Worm (Caenorhabditis elegans) whole organism, late embryonic: ENCODE results near the gene F59D12.3.

ENCODE experiments used
- C08G9.2 ChIP-seq: sonication (generic microtip); optimal IDR thresholded peaks from 2 replicates; lab custom pipeline; 2016; ENCODE audit warnings: mild to moderate bottlenecking, missing genetic modification characterization, moderate library complexity, missing compliant biosample characterization
- K02D7.2 ChIP-seq: sonication (generic microtip); optimal IDR thresholded peaks from 2 replicates; lab custom pipeline; 2017; ENCODE audit warnings: mild to moderate bottlenecking, missing genetic modification characterization, missing compliant biosample characterization
- K09A11.1 ChIP-seq: sonication (generic microtip); optimal IDR thresholded peaks from 2 replicates; lab custom pipeline; 2017; ENCODE audit warnings: antibody characterized with exemption, mild to moderate bottlenecking, missing genetic modification characterization, missing compliant biosample characterization; ENCODE audit not compliant: insufficient read depth
- ahr-1 ChIP-seq: sonication (generic microtip); optimal IDR thresholded peaks from 2 replicates; lab custom pipeline; 2016; ENCODE audit warnings: missing genetic modification characterization, missing compliant biosample characterization
- ama-1 ChIP-seq: fragments of 150-350 bp; optimal IDR thresholded peaks from 2 replicates; lab custom pipeline; 2014
- ceh-18 ChIP-seq: sonication (generic microtip); optimal IDR thresholded peaks from 2 replicates; lab custom pipeline; 2016; ENCODE audit warnings: missing genetic modification characterization, missing compliant biosample characterization
- ceh-19 ChIP-seq: fragments of 200-800 bp; sonication (Bioruptor generic); optimal IDR thresholded peaks from 2 replicates; lab custom pipeline; 2018; ENCODE audit warnings: mild to moderate bottlenecking, missing genetic modification characterization, missing compliant biosample characterization
- ceh-2 ChIP-seq: sonication (generic microtip); optimal IDR thresholded peaks from 2 replicates; lab custom pipeline; 2016; ENCODE audit warnings: missing genotype, missing genetic modification characterization, missing compliant biosample characterization
- ceh-22 ChIP-seq: sonication (generic microtip); optimal IDR thresholded peaks from 2 replicates; lab custom pipeline; 2017; ENCODE audit warnings: missing biosample characterization, missing genetic modification characterization
- ceh-30 ChIP-seq: fragments of 150-350 bp; optimal IDR thresholded peaks from 2 replicates; lab custom pipeline; 2014; ENCODE audit warnings: missing biosample characterization, missing genetic modification characterization
- ceh-31 ChIP-seq: sonication (generic microtip); optimal IDR thresholded peaks from 2 replicates; lab custom pipeline; 2016; ENCODE audit warnings: missing genetic modification characterization, missing compliant biosample characterization
- ceh-45 ChIP-seq: fragments of 200-800 bp; sonication (Bioruptor generic); IDR thresholded peaks from 2 replicates; pipeline ENCODE4 v1.3.6; 2022; ENCODE audit warnings: missing genetic modification reagents, missing genetic modification characterization, missing compliant biosample characterization
- ceh-6 ChIP-seq: fragments of 200-800 bp; sonication (Bioruptor generic); optimal IDR thresholded peaks from 2 replicates; lab custom pipeline; 2018; ENCODE audit warnings: mild to moderate bottlenecking, missing genetic modification characterization, missing compliant biosample characterization
- che-1 ChIP-seq: sonication (generic microtip); optimal IDR thresholded peaks from 2 replicates; lab custom pipeline; 2016; ENCODE audit warnings: mild to moderate bottlenecking, missing genetic modification characterization, missing compliant biosample characterization
- elt-2 ChIP-seq: sonication (generic microtip); optimal IDR thresholded peaks from 2 replicates; lab custom pipeline; 2016; ENCODE audit warnings: missing genetic modification reagents, missing genetic modification characterization, missing compliant biosample characterization
- eyg-1 ChIP-seq: sonication (generic microtip); optimal IDR thresholded peaks from 2 replicates; lab custom pipeline; 2016; ENCODE audit warnings: missing genotype, missing genetic modification characterization, missing compliant biosample characterization
- fax-1 ChIP-seq: sonication (generic microtip); optimal IDR thresholded peaks from 2 replicates; lab custom pipeline; 2016; ENCODE audit warnings: missing genotype, missing genetic modification characterization, missing compliant biosample characterization
- fkh-10 ChIP-seq: fragments of 150-350 bp; optimal IDR thresholded peaks from 2 replicates; lab custom pipeline; 2014; ENCODE audit warnings: missing biosample characterization, missing genetic modification reagents, missing genetic modification characterization
- fkh-6 ChIP-seq: sonication (generic microtip); optimal IDR thresholded peaks from 2 replicates; lab custom pipeline; 2016; ENCODE audit warnings: missing genetic modification characterization, missing compliant biosample characterization
- gmeb-2 ChIP-seq: sonication (generic microtip); optimal IDR thresholded peaks from 2 replicates; lab custom pipeline; 2016; ENCODE audit warnings: missing genetic modification characterization, inconsistent platforms, missing compliant biosample characterization
- hlh-13 ChIP-seq: fragments of 200-800 bp; sonication (Bioruptor generic); optimal IDR thresholded peaks from 2 replicates; lab custom pipeline; 2018; ENCODE audit warnings: mild to moderate bottlenecking, missing genetic modification characterization, missing compliant biosample characterization
- hlh-15 ChIP-seq: sonication (generic microtip); optimal IDR thresholded peaks from 2 replicates; lab custom pipeline; 2016; ENCODE audit warnings: missing genetic modification characterization, missing compliant biosample characterization
- hlh-30 ChIP-seq: sonication (generic microtip); optimal IDR thresholded peaks from 2 replicates; lab custom pipeline; 2017; ENCODE audit warnings: antibody characterized with exemption, missing genetic modification characterization, missing compliant biosample characterization; ENCODE audit not compliant: insufficient read depth
- hlh-8 ChIP-seq: sonication (generic microtip); optimal IDR thresholded peaks from 2 replicates; lab custom pipeline; 2016; ENCODE audit warnings: missing genotype, missing genetic modification characterization, missing compliant biosample characterization
- lim-6 ChIP-seq: sonication (generic microtip); optimal IDR thresholded peaks from 2 replicates; lab custom pipeline; 2016; ENCODE audit warnings: missing genetic modification characterization, missing compliant biosample characterization
- mec-3 ChIP-seq: sonication (generic microtip); optimal IDR thresholded peaks from 2 replicates; lab custom pipeline; 2016; ENCODE audit warnings: borderline replicate concordance, missing genetic modification characterization, missing compliant biosample characterization
- nhr-11 ChIP-seq: fragments of 150-350 bp; optimal IDR thresholded peaks from 2 replicates; lab custom pipeline; 2014; ENCODE audit warnings: missing biosample characterization, missing genetic modification characterization
- odd-2 ChIP-seq: sonication (generic microtip); optimal IDR thresholded peaks from 2 replicates; lab custom pipeline; 2017; ENCODE audit warnings: antibody characterized with exemption, mild to moderate bottlenecking, missing genetic modification characterization, missing compliant biosample characterization
- pha-2 ChIP-seq: sonication (generic microtip); optimal IDR thresholded peaks from 2 replicates; lab custom pipeline; 2017; ENCODE audit warnings: mild to moderate bottlenecking, missing genetic modification characterization, missing compliant biosample characterization
- pqm-1 ChIP-seq: sonication (generic microtip); optimal IDR thresholded peaks from 2 replicates; lab custom pipeline; 2016; ENCODE audit warnings: missing genetic modification characterization, missing compliant biosample characterization
- pros-1 ChIP-seq: fragments of 150-350 bp; optimal IDR thresholded peaks from 2 replicates; lab custom pipeline; 2014; ENCODE audit warnings: missing biosample characterization, missing genetic modification reagents, missing genetic modification characterization
- ref-2 ChIP-seq: sonication (generic microtip); optimal IDR thresholded peaks from 2 replicates; lab custom pipeline; 2016; ENCODE audit warnings: missing genetic modification characterization, missing compliant biosample characterization
- rnt-1 ChIP-seq: sonication (generic microtip); optimal IDR thresholded peaks from 2 replicates; lab custom pipeline; 2016; ENCODE audit warnings: missing genetic modification characterization, missing compliant biosample characterization
- sdc-2 ChIP-seq: sonication (generic microtip); optimal IDR thresholded peaks from 2 replicates; lab custom pipeline; 2016; ENCODE audit warnings: missing genotype, missing genetic modification characterization, missing compliant biosample characterization
- sox-2 ChIP-seq: fragments of 200-800 bp; sonication (Bioruptor generic); IDR thresholded peaks from 2 replicates; pipeline ENCODE4 v1.3.6; 2022; ENCODE audit warnings: missing genetic modification reagents, missing genetic modification characterization, missing compliant biosample characterization
- sox-4 ChIP-seq: sonication (generic microtip); optimal IDR thresholded peaks from 2 replicates; lab custom pipeline; 2017; ENCODE audit warnings: mild to moderate bottlenecking, missing genetic modification characterization, inconsistent platforms, missing compliant biosample characterization
- syd-9 ChIP-seq: sonication (generic microtip); optimal IDR thresholded peaks from 2 replicates; lab custom pipeline; 2016; ENCODE audit warnings: mild to moderate bottlenecking, missing genetic modification characterization, moderate library complexity, missing compliant biosample characterization
- tbx-7 ChIP-seq: sonication (generic microtip); optimal IDR thresholded peaks from 2 replicates; lab custom pipeline; 2016; ENCODE audit warnings: missing genotype, missing genetic modification characterization, missing compliant biosample characterization
- unc-3 ChIP-seq, 2 experiments: fragments of 200-800 bp in 1 of 2; sonication (Bioruptor generic) in 1 of 2; sonication (generic microtip) in 1 of 2; conservative IDR thresholded peaks in 1 of 2; optimal IDR thresholded peaks in 1 of 2; 2 replicates each; pipeline versions ENCODE4 v1.3.6 to Lab custom; 2016 to 2022; ENCODE audit warnings: missing compliant biosample characterization in 2 of 2, missing genetic modification characterization in 2 of 2, missing genetic modification reagents in 1 of 2
- unc-55 ChIP-seq: sonication (generic microtip); optimal IDR thresholded peaks from 2 replicates; lab custom pipeline; 2017; ENCODE audit warnings: missing biosample characterization, missing genetic modification reagents, missing genetic modification characterization
- unc-86 ChIP-seq: sonication (generic microtip); optimal IDR thresholded peaks from 2 replicates; lab custom pipeline; 2016; ENCODE audit warnings: missing genetic modification characterization, missing compliant biosample characterization
- ztf-16 ChIP-seq: sonication (generic microtip); optimal IDR thresholded peaks from 2 replicates; lab custom pipeline; 2017; ENCODE audit warnings: missing genetic modification characterization, missing compliant biosample characterization

Gene F59D12.3

ce11 chrX:15630790-15631204 lies 20.0 kb downstream of the F59D12.3 start (continued):
- TF ChIP-seq elt-2 (no peak), hlh-15 (tag; lab: Kevin White, UChicago) (no peak), sox-4 (tag; lab: Kevin White, UChicago) (peak; percentile 28), sdc-2 (no peak), unc-55 (no peak), pros-1 (tag; lab: Kevin White, UChicago) (no peak), ref-2 (tag; lab: Kevin White, UChicago) (no peak), fax-1 (tag; lab: Kevin White, UChicago) (no peak), K02D7.2 (tag; lab: Kevin White, UChicago) (no peak), odd-2 (no peak), ama-1 (lab: Kevin White, UChicago) (no peak), unc-86 (tag; lab: Kevin White, UChicago) (no peak), fkh-6 (tag; lab: Kevin White, UChicago) (no peak), hlh-8 (no peak), ceh-31 (tag; lab: Kevin White, UChicago) (peak; percentile 63), ceh-19 (GFP tag; lab: Kevin White, UChicago) (no peak), eyg-1 (tag; lab: Kevin White, UChicago) (no peak), sox-2 (GFP tag; lab: Robert Waterston, UW) (no peak), fkh-10 (GFP tag; lab: Kevin White, UChicago) (peak; percentile 7), ztf-16 (tag; lab: Kevin White, UChicago) (no peak), ceh-6 (GFP tag; lab: Kevin White, UChicago) (no peak), ceh-30 (tag; lab: Kevin White, UChicago) (no peak), che-1 (tag; lab: Kevin White, UChicago) (no peak), unc-3 (GFP tag; conservative IDR thresholded peaks at IDR 0.05; lab: Robert Waterston, UW) (no peak), unc-3 (tag; optimal IDR thresholded peaks at IDR 0.05; lab: Kevin White, UChicago) (no peak), lim-6 (no peak)

- TF ChIP-seq mec-3 (tag; lab: Kevin White, UChicago) (no peak), tbx-7 (no peak), ceh-18 (tag; lab: Kevin White, UChicago) (no peak), ceh-45 (GFP tag; lab: Robert Waterston, UW) (no peak), ceh-2 (tag; lab: Kevin White, UChicago) (no peak), nhr-11 (tag; lab: Kevin White, UChicago) (no peak), syd-9 (tag; lab: Kevin White, UChicago) (no peak), hlh-30 (tag; lab: Kevin White, UChicago) (no peak), ahr-1 (tag; lab: Kevin White, UChicago) (no peak), ceh-19 (GFP tag; lab: Kevin White, UChicago) (no peak), sox-2 (GFP tag; lab: Robert Waterston, UW) (no peak), C08G9.2 (tag; lab: Kevin White, UChicago) (no peak), gmeb-2 (tag; lab: Kevin White, UChicago) (no peak), pros-1 (tag; lab: Kevin White, UChicago) (no peak), fkh-6 (tag; lab: Kevin White, UChicago) (no peak), K09A11.1 (tag; lab: Kevin White, UChicago) (no peak), hlh-13 (GFP tag; lab: Kevin White, UChicago) (no peak), ceh-22 (tag; lab: Kevin White, UChicago) (no peak), sox-4 (tag; lab: Kevin White, UChicago) (no peak), ceh-31 (tag; lab: Kevin White, UChicago) (no peak)
Observed at ce11 chrX:15630340-15630739, 20.4 kb downstream of the F59D12.3 start, which contains the start of gene K09E9.4. TSS of gene K09E9.4 (minus strand) at chrX:15630440.

- TF ChIP-seq ceh-31 (tag; lab: Kevin White, UChicago) (no peak), pha-2 (tag; lab: Kevin White, UChicago) (no peak), pqm-1 (tag; lab: Kevin White, UChicago) (no peak), rnt-1 (tag; lab: Kevin White, UChicago) (no peak)
- TF ChIP-seq, all 69 proteins: peak for 0
Observed at ce11 chrX:15629615-15630014, 21.2 kb downstream of the F59D12.3 start.
